Fruit fly (Drosophila melanogaster) whole organism, embryonic: ENCODE measurements around the gene CG14269.

Experiments used
- Atf6 ChIP-seq: fragments of 200-800 bp; sonication (Bioruptor generic); IDR thresholded peaks from 2 replicates; pipeline ENCODE4 v1.3.6; 2022; ENCODE audit warnings: missing biosample characterization, missing genetic modification characterization
- Awh ChIP-seq: fragments of 200-800 bp; sonication (Bioruptor generic); IDR thresholded peaks from 2 replicates; pipeline ENCODE4, ENCODE4 v1.3.6; 2022; ENCODE audit warnings: missing biosample characterization, missing genetic modification characterization
- CG12104 ChIP-seq: fragments of 200-800 bp; sonication (Bioruptor generic); optimal IDR thresholded peaks from 3 replicates; lab custom pipeline; 2016; ENCODE audit warnings: missing biosample characterization, missing genetic modification characterization
- CG13296 ChIP-seq: fragments of 200-800 bp; sonication (Bioruptor generic); optimal IDR thresholded peaks from 3 replicates; lab custom pipeline; 2018; ENCODE audit warnings: missing biosample characterization, mild to moderate bottlenecking, missing genetic modification characterization
- CG13894 ChIP-seq: fragments of 200-800 bp; sonication (Bioruptor generic); optimal IDR thresholded peaks from 3 replicates; lab custom pipeline; 2018; ENCODE audit warnings: missing biosample characterization, mild to moderate bottlenecking, missing genetic modification characterization, moderate library complexity
- CG14050 ChIP-seq: fragments of 200-800 bp; sonication (Bioruptor generic); IDR thresholded peaks from 3 replicates; pipeline ENCODE4 v1.3.6; 2022; ENCODE audit warnings: missing biosample characterization, missing genetic modification characterization
- CG15011 ChIP-seq: fragments of 200-800 bp; sonication (Bioruptor generic); optimal IDR thresholded peaks from 3 replicates; lab custom pipeline; 2018; ENCODE audit warnings: missing biosample characterization, mild to moderate bottlenecking, missing genetic modification characterization
- CG16779 ChIP-seq: fragments of 200-800 bp; sonication (Bioruptor generic); IDR thresholded peaks from 2 replicates; pipeline ENCODE4 v1.3.6; 2022; ENCODE audit warnings: missing biosample characterization, missing genetic modification characterization
- CG16863 ChIP-seq: fragments of 200-800 bp; sonication (Bioruptor generic); optimal IDR thresholded peaks from 3 replicates; lab custom pipeline; 2016; ENCODE audit warnings: missing biosample characterization, missing genetic modification characterization
- CG17361 ChIP-seq: fragments of 200-800 bp; sonication (Bioruptor generic); IDR thresholded peaks from 3 replicates; pipeline ENCODE4 v1.3.6; 2022; ENCODE audit warnings: missing biosample characterization, missing genetic modification characterization
- CG17612 ChIP-seq: fragments of 200-800 bp; sonication (Bioruptor generic); IDR thresholded peaks from 2 replicates; pipeline ENCODE4 v1.3.6; 2022; ENCODE audit warnings: missing biosample characterization, missing genetic modification characterization
- CG17802 ChIP-seq: fragments of 200-800 bp; sonication (Bioruptor generic); optimal IDR thresholded peaks from 2 replicates; lab custom pipeline; 2018; ENCODE audit warnings: missing biosample characterization, mild to moderate bottlenecking, missing genetic modification characterization, moderate library complexity
- CG18011 ChIP-seq: fragments of 200-800 bp; sonication (Bioruptor generic); optimal IDR thresholded peaks from 2 replicates; lab custom pipeline; 2017; ENCODE audit warnings: missing biosample characterization, missing genetic modification characterization, mild to moderate bottlenecking, moderate library complexity, missing genotype
- CG30020 ChIP-seq: fragments of 200-800 bp; optimal IDR thresholded peaks from 2 replicates; lab custom pipeline; 2019; ENCODE audit warnings: missing biosample characterization, mild to moderate bottlenecking, missing genetic modification characterization, moderate library complexity
- CG3281 ChIP-seq: fragments of 200-800 bp; sonication (Bioruptor generic); optimal IDR thresholded peaks from 3 replicates; lab custom pipeline; 2017; ENCODE audit warnings: missing biosample characterization, mild to moderate bottlenecking, missing genetic modification characterization
- CG33213 ChIP-seq: fragments of 200-800 bp; sonication (Bioruptor generic); optimal IDR thresholded peaks from 3 replicates; lab custom pipeline; 2016; ENCODE audit warnings: missing biosample characterization, missing genetic modification characterization
- CG34422 ChIP-seq: fragments of 200-800 bp; sonication (Bioruptor generic); IDR thresholded peaks from 3 replicates; pipeline ENCODE4 v1.3.6; 2022; ENCODE audit warnings: missing biosample characterization, missing genetic modification characterization
- CG3847 ChIP-seq: fragments of 200-800 bp; sonication (Bioruptor generic); IDR thresholded peaks from 2 replicates; pipeline ENCODE4 v1.3.6; 2022; ENCODE audit warnings: missing biosample characterization, missing genetic modification characterization
- CG4730 ChIP-seq: fragments of 200-800 bp; sonication (Bioruptor generic); IDR thresholded peaks from 2 replicates; pipeline ENCODE4 v1.3.6; 2022; ENCODE audit warnings: missing biosample characterization, missing genetic modification characterization
- CG6654 ChIP-seq: fragments of 200-800 bp; sonication (Bioruptor generic); optimal IDR thresholded peaks from 2 replicates; lab custom pipeline; 2017; ENCODE audit warnings: missing biosample characterization, mild to moderate bottlenecking, missing genetic modification characterization
- CG7556 ChIP-seq: fragments of 200-800 bp; sonication (Bioruptor generic); optimal IDR thresholded peaks from 2 replicates; lab custom pipeline; 2017; ENCODE audit warnings: missing biosample characterization, mild to moderate bottlenecking, missing genetic modification characterization
- CG9215 ChIP-seq: fragments of 200-800 bp; sonication (Bioruptor generic); IDR thresholded peaks from 2 replicates; pipeline ENCODE4 v1.3.6; 2022; ENCODE audit warnings: missing biosample characterization, missing genetic modification characterization
- CG9609 ChIP-seq: fragments of 200-800 bp; sonication (Bioruptor generic); optimal IDR thresholded peaks from 3 replicates; lab custom pipeline; 2016; ENCODE audit warnings: missing biosample characterization, missing genetic modification characterization
- CrebB ChIP-seq: fragments of 200-800 bp; sonication (Bioruptor generic); optimal IDR thresholded peaks from 3 replicates; lab custom pipeline; 2018; ENCODE audit warnings: missing biosample characterization, mild to moderate bottlenecking, missing genetic modification characterization
- Deaf1 ChIP-seq: fragments of 200-800 bp; optimal IDR thresholded peaks from 3 replicates; lab custom pipeline; 2019; ENCODE audit warnings: missing biosample characterization, mild to moderate bottlenecking, missing genetic modification characterization, moderate library complexity
- Doc2 ChIP-seq: fragments of 200-800 bp; sonication (Bioruptor generic); IDR thresholded peaks from 2 replicates; pipeline ENCODE4 v1.3.6; 2022; ENCODE audit warnings: missing biosample characterization, missing genetic modification characterization
- Gsc ChIP-seq: fragments of 200-800 bp; sonication (Bioruptor generic); IDR thresholded peaks from 2 replicates; pipeline ENCODE4 v1.3.6; 2022; ENCODE audit warnings: missing biosample characterization, missing genetic modification characterization
- HHEX ChIP-seq: fragments of 200-800 bp; sonication (Bioruptor generic); optimal IDR thresholded peaks from 3 replicates; lab custom pipeline; 2017; ENCODE audit warnings: missing biosample characterization, mild to moderate bottlenecking, missing genetic modification characterization, missing genetic modification reagents
- Nf-YB ChIP-seq: fragments of 200-800 bp; sonication (Bioruptor generic); optimal IDR thresholded peaks from 3 replicates; lab custom pipeline; 2019; ENCODE audit warnings: missing biosample characterization, mild to moderate bottlenecking, missing genetic modification characterization, moderate library complexity
- Optix ChIP-seq: fragments of 200-800 bp; sonication (Bioruptor generic); IDR thresholded peaks from 3 replicates; pipeline ENCODE4 v1.3.6; 2022; ENCODE audit warnings: missing biosample characterization, missing genetic modification characterization
- Ravus ChIP-seq: fragments of 200-800 bp; sonication (Bioruptor generic); IDR thresholded peaks from 2 replicates; pipeline ENCODE4 v1.3.6; 2022; ENCODE audit warnings: missing biosample characterization, missing genetic modification characterization
- Sin3A ChIP-seq: fragments of >200 bp; optimal IDR thresholded peaks from 2 replicates; lab custom pipeline; 2018
- al ChIP-seq: fragments of 200-800 bp; sonication (Bioruptor generic); IDR thresholded peaks from 2 replicates; pipeline ENCODE4 v1.3.6; 2022; ENCODE audit warnings: missing biosample characterization, missing genetic modification characterization
- cad ChIP-seq: fragments of >200 bp; optimal IDR thresholded peaks from 2 replicates; lab custom pipeline; 2017; ENCODE audit warnings: missing biosample characterization, missing genetic modification characterization
- chm ChIP-seq: fragments of 200-800 bp; sonication (Bioruptor generic); IDR thresholded peaks from 2 replicates; pipeline ENCODE4 v1.3.6; 2022; ENCODE audit warnings: missing biosample characterization, missing genetic modification characterization
- crc ChIP-seq: fragments of 200-800 bp; sonication (Bioruptor generic); optimal IDR thresholded peaks from 2 replicates; lab custom pipeline; 2016; ENCODE audit warnings: missing biosample characterization, missing genetic modification characterization
- dimm ChIP-seq: fragments of 200-800 bp; sonication (Bioruptor generic); IDR thresholded peaks from 2 replicates; pipeline ENCODE4 v1.3.6; 2022; ENCODE audit warnings: missing biosample characterization, missing genetic modification characterization
- emc ChIP-seq: fragments of 200-800 bp; sonication (Bioruptor generic); optimal IDR thresholded peaks from 2 replicates; lab custom pipeline; 2016; ENCODE audit warnings: missing biosample characterization, missing genetic modification characterization
- fd102C ChIP-seq: fragments of 200-800 bp; sonication (Bioruptor generic); optimal IDR thresholded peaks from 2 replicates; lab custom pipeline; 2018; ENCODE audit warnings: missing biosample characterization, mild to moderate bottlenecking, missing genetic modification characterization, moderate library complexity
- gsb ChIP-seq: fragments of 200-800 bp; sonication (Bioruptor generic); IDR thresholded peaks from 2 replicates; pipeline ENCODE4 v1.3.6; 2022; ENCODE audit warnings: missing biosample characterization, missing genetic modification characterization
- hbn ChIP-seq: fragments of 200-800 bp; sonication (Bioruptor generic); IDR thresholded peaks from 2 replicates; pipeline ENCODE4 v1.3.6; 2022; ENCODE audit warnings: missing biosample characterization, missing genetic modification characterization; ENCODE audit not compliant: partially characterized antibody
- hkb ChIP-seq, 2 experiments: fragments of 200-800 bp in 1 of 2; fragments of >200 bp in 1 of 2; sonication (Bioruptor generic) in 1 of 2; IDR thresholded peaks in 1 of 2; optimal IDR thresholded peaks in 1 of 2; 2 replicates each; pipeline versions ENCODE4 v1.3.6 to Lab custom; 2017 to 2022; ENCODE audit warnings: missing biosample characterization in 1 of 2, missing genetic modification characterization in 1 of 2
- insv ChIP-seq, 2 experiments: fragments of 200-800 bp; sonication (Bioruptor generic); optimal IDR thresholded peaks; 3 replicates each; lab custom pipeline; 2016 to 2018; ENCODE audit warnings: missing biosample characterization in 2 of 2, missing genetic modification characterization in 2 of 2
- mirr ChIP-seq: fragments of 200-800 bp; sonication (Bioruptor generic); optimal IDR thresholded peaks from 3 replicates; lab custom pipeline; 2018; ENCODE audit warnings: missing biosample characterization, mild to moderate bottlenecking, missing genetic modification characterization
- mld ChIP-seq: fragments of 200-800 bp; sonication (Bioruptor generic); IDR thresholded peaks from 3 replicates; pipeline ENCODE4 v1.3.6; 2022; ENCODE audit warnings: missing biosample characterization, missing genetic modification characterization; ENCODE audit not compliant: partially characterized antibody
- nerfin-2 ChIP-seq: fragments of 200-800 bp; sonication (Bioruptor generic); IDR thresholded peaks from 2 replicates; pipeline ENCODE4 v1.3.6; 2022; ENCODE audit warnings: missing biosample characterization, missing genetic modification characterization; ENCODE audit not compliant: partially characterized antibody
- pnt ChIP-seq: fragments of 200-800 bp; sonication (Bioruptor generic); optimal IDR thresholded peaks from 3 replicates; lab custom pipeline; 2016; ENCODE audit warnings: missing biosample characterization, missing genetic modification characterization
- ranshi ChIP-seq: fragments of 200-800 bp; sonication (Bioruptor generic); IDR thresholded peaks from 2 replicates; pipeline ENCODE4 v1.3.6; 2022; ENCODE audit warnings: missing biosample characterization, missing genetic modification characterization
- run ChIP-seq: fragments of 200-800 bp; sonication (Bioruptor generic); optimal IDR thresholded peaks from 3 replicates; lab custom pipeline; 2018; ENCODE audit warnings: missing biosample characterization, mild to moderate bottlenecking, missing genetic modification characterization
- sd ChIP-seq: fragments of 200-800 bp; sonication (Bioruptor generic); optimal IDR thresholded peaks from 3 replicates; lab custom pipeline; 2018; ENCODE audit warnings: missing biosample characterization, mild to moderate bottlenecking, missing genetic modification characterization, moderate library complexity
- sens ChIP-seq: fragments of 200-800 bp; sonication (Bioruptor generic); peaks from one replicate; lab custom pipeline; 2016; ENCODE audit warnings: missing biosample characterization, missing genetic modification characterization
- slou ChIP-seq: fragments of 200-800 bp; sonication (Bioruptor generic); optimal IDR thresholded peaks from 3 replicates; lab custom pipeline; 2016; ENCODE audit warnings: missing biosample characterization, missing genetic modification characterization

Gene CG14269

DNA sequence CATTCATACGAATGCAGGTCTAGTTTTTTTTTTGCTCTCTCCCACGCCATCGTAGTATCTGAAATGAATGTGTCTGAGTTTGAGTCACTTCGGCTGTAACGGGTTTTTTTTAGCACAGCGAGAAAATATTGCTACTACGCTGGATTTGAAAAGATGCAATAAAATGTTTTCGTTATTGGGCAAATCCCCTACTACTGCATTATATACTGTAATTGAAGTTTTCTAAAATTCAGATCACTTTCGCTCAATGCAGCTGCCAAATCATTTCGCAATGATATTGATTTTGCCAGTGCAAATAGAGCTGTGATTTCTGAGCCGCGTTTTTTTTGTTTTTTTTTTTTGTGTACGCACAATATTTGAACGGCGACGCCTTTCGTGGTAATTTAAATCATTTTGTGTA lies 2.7 kb downstream of the CG14269 start (continued):
- TF ChIP-seq CG6654 (GFP tag; lab: Kevin White, UChicago), result no peak
- TF ChIP-seq CG17361 (GFP tag; lab: Robert Waterston, UW), result no peak
- TF ChIP-seq chm (GFP tag; lab: Robert Waterston, UW), result no peak
- TF ChIP-seq Doc2 (GFP tag; lab: Robert Waterston, UW), result no peak
- no peak for TF ChIP-seq Nf-YB (GFP tag; lab: Kevin White, UChicago)
- no peak for TF ChIP-seq cad (GFP tag; lab: Kevin White, UChicago)
- TF ChIP-seq al (GFP tag; lab: Robert Waterston, UW), result peak; percentile 39; the same call in 1 of the 2 replicates
- no peak for TF ChIP-seq emc (GFP tag; lab: Kevin White, UChicago)
- TF ChIP-seq CG14050, result peak; percentile 59; the same call in 1 of the 3 replicates
- TF ChIP-seq CG16779 (GFP tag; lab: Robert Waterston, UW), result no peak
- 0 out of 2 replicates have a peak, but pooled peaks have one; percentile 30 for TF ChIP-seq CG4730 (GFP tag; lab: Robert Waterston, UW)
- no peak for TF ChIP-seq CG9215 (GFP tag; lab: Robert Waterston, UW)
- no peak for TF ChIP-seq CG17802
- no peak for TF ChIP-seq CG3847
- no peak for TF ChIP-seq crc (GFP tag; lab: Kevin White, UChicago)
- no peak for TF ChIP-seq Ravus (GFP tag; lab: Robert Waterston, UW)
- TF ChIP-seq run (tag; lab: Kevin White, UChicago), result no peak
- peak; percentile 44; the same call in 1 of the 2 replicates for TF ChIP-seq ranshi (GFP tag; lab: Robert Waterston, UW)
- TF ChIP-seq sd (tag; lab: Kevin White, UChicago), result no peak
- TF ChIP-seq HHEX (GFP tag; lab: Kevin White, UChicago), result no peak
- peak; percentile 8 for TF ChIP-seq CG7556
- TF ChIP-seq sens (GFP tag; lab: Kevin White, UChicago), result peak; percentile 88
- TF ChIP-seq hkb (optimal IDR thresholded peaks at IDR 0.05; lab: Kevin White, UChicago), result no peak
- peak; percentile 57 for TF ChIP-seq hkb (GFP tag; IDR thresholded peaks at IDR 0.05; lab: Robert Waterston, UW)
- TF ChIP-seq CG34422 (GFP tag; lab: Robert Waterston, UW), result 0 out of 3 replicates have a peak, but pooled peaks have one; percentile 41
- TF ChIP-seq slou (GFP tag; lab: Kevin White, UChicago), result peak; percentile 7
- TF ChIP-seq CG3281 (GFP tag; lab: Kevin White, UChicago), result no peak
- TF ChIP-seq CrebB (tag; lab: Kevin White, UChicago), result no peak
- no peak for TF ChIP-seq CG9609
- 0 out of 3 replicates have a peak, but pooled peaks have one; percentile 41 for TF ChIP-seq Optix (GFP tag; lab: Robert Waterston, UW)
- no peak for TF ChIP-seq insv (GFP tag; optimal IDR thresholded peaks at IDR 0.05; lab: Kevin White, UChicago)
- TF ChIP-seq CG13894 (tag; lab: Kevin White, UChicago), result no peak
- TF ChIP-seq gsb, result no peak
- TF ChIP-seq Deaf1, result no peak
- TF ChIP-seq CG17612 (GFP tag; lab: Robert Waterston, UW), result no peak
- no peak for TF ChIP-seq CG15011 (GFP tag; lab: Kevin White, UChicago)
- no peak for TF ChIP-seq CG13296 (GFP tag; lab: Kevin White, UChicago)
- TF ChIP-seq CG16863, result peak; percentile 5
- TF ChIP-seq Awh, result peak; percentile 49; the same call in 1 of the 2 replicates
- peak; percentile 1 for TF ChIP-seq CG33213 (GFP tag; lab: Kevin White, UChicago)
- no peak for TF ChIP-seq mirr (GFP tag; lab: Kevin White, UChicago)
- no peak for TF ChIP-seq Gsc (GFP tag; lab: Robert Waterston, UW)
- TF ChIP-seq nerfin-2 (GFP tag; lab: Robert Waterston, UW), result no peak
- TF ChIP-seq mld (GFP tag; lab: Robert Waterston, UW), result no peak
- no peak for TF ChIP-seq CG30020 (tag; lab: Kevin White, UChicago)
- no peak for TF ChIP-seq CG18011 (GFP tag; lab: Kevin White, UChicago)
- peak; percentile 26 for TF ChIP-seq CG12104 (GFP tag; lab: Kevin White, UChicago)
- no peak for TF ChIP-seq fd102C (GFP tag; lab: Kevin White, UChicago)
- TF ChIP-seq dimm (GFP tag; lab: Robert Waterston, UW), result 0 out of 2 replicates have a peak, but pooled peaks have one; percentile 19
- peak; percentile 24 for TF ChIP-seq pnt
- TF ChIP-seq hbn (GFP tag; lab: Robert Waterston, UW), result no peak
- TF ChIP-seq Atf6 (GFP tag; lab: Robert Waterston, UW), result peak; percentile 43; the same call in 1 of the 2 replicates
- TF ChIP-seq Sin3A (lab: Kevin White, UChicago), result no peak
